Worm (Caenorhabditis elegans) whole organism, young adult: ENCODE data around the gene unc-32.
A peak's percentile ranks its signal among the peaks of the same experiment; 100 is the strongest.

Experiments
- B0035.1 ChIP-seq: sonication (generic microtip); optimal IDR thresholded peaks from 2 replicates; lab custom pipeline; 2016; ENCODE audit warnings: missing genetic modification characterization, mild to moderate bottlenecking, missing compliant biosample characterization, missing genotype, missing genetic modification reagents
- B0336.3 ChIP-seq: fragments of 200-800 bp; sonication (Bioruptor generic); IDR thresholded peaks from 2 replicates; pipeline ENCODE4 v1.3.6; 2022; ENCODE audit warnings: missing genetic modification characterization, missing compliant biosample characterization
- D2030.7 ChIP-seq: fragments of 200-800 bp; sonication (Bioruptor generic); IDR thresholded peaks from 2 replicates; pipeline ENCODE4 v1.3.6; 2022; ENCODE audit warnings: missing genetic modification reagents, missing genetic modification characterization, missing compliant biosample characterization
- F10E7.11 ChIP-seq: sonication (generic microtip); optimal IDR thresholded peaks from 2 replicates; lab custom pipeline; 2017; ENCODE audit warnings: mild to moderate bottlenecking, missing genetic modification characterization, moderate library complexity, missing compliant biosample characterization
- F49E8.2 ChIP-seq: sonication (generic microtip); optimal IDR thresholded peaks from 3 replicates; lab custom pipeline; 2017; ENCODE audit warnings: missing genetic modification characterization, mild to moderate bottlenecking, missing compliant biosample characterization, antibody characterized with exemption, moderate library complexity; ENCODE audit not compliant: insufficient read depth
- F52B5.7 ChIP-seq: sonication (generic microtip); optimal IDR thresholded peaks from 2 replicates; lab custom pipeline; 2016; ENCODE audit warnings: mild to moderate bottlenecking, missing genetic modification characterization, missing compliant biosample characterization
- F57C9.4 ChIP-seq: sonication (generic microtip); optimal IDR thresholded peaks from 2 replicates; lab custom pipeline; 2017; ENCODE audit warnings: mild to moderate bottlenecking, missing genetic modification characterization, missing compliant biosample characterization
- Y53F4B.3 ChIP-seq: fragments of 200-800 bp; sonication (Bioruptor generic); IDR thresholded peaks from 2 replicates; pipeline ENCODE4 v1.3.6; 2022; ENCODE audit warnings: missing genetic modification reagents, missing genetic modification characterization, missing compliant biosample characterization
- Y53G8AR.9 ChIP-seq: fragments of 200-800 bp; sonication (Bioruptor generic); conservative IDR thresholded peaks from 2 replicates; pipeline ENCODE4 v1.3.6; 2022; ENCODE audit warnings: missing genetic modification reagents, missing genetic modification characterization, missing compliant biosample characterization
- Y56A3A.18 ChIP-seq: fragments of 200-800 bp; sonication (Bioruptor generic); IDR thresholded peaks from 2 replicates; pipeline ENCODE4 v1.3.6; 2022; ENCODE audit warnings: missing genetic modification reagents, missing genetic modification characterization, missing compliant biosample characterization
- atf-7 ChIP-seq: sonication (generic microtip); optimal IDR thresholded peaks from 2 replicates; lab custom pipeline; 2017; ENCODE audit warnings: mild to moderate bottlenecking, missing genetic modification characterization, missing compliant biosample characterization
- attf-3 ChIP-seq: fragments of 200-800 bp; sonication (Bioruptor generic); conservative IDR thresholded peaks from 2 replicates; pipeline ENCODE4 v1.3.6; 2022; ENCODE audit warnings: missing genetic modification reagents, missing genetic modification characterization, missing compliant biosample characterization
- attf-5 ChIP-seq: fragments of 200-800 bp; sonication (Bioruptor generic); optimal IDR thresholded peaks from 2 replicates; lab custom pipeline; 2018; ENCODE audit warnings: mild to moderate bottlenecking, missing genetic modification characterization, missing compliant biosample characterization
- bed-1 ChIP-seq: fragments of 200-800 bp; sonication (Bioruptor generic); IDR thresholded peaks from 2 replicates; pipeline ENCODE4 v1.3.6; 2022; ENCODE audit warnings: missing genetic modification reagents, missing genetic modification characterization, missing compliant biosample characterization
- ccch-3 ChIP-seq: fragments of 200-800 bp; sonication (Bioruptor generic); optimal IDR thresholded peaks from 2 replicates; lab custom pipeline; 2018; ENCODE audit warnings: mild to moderate bottlenecking, missing genetic modification characterization, missing compliant biosample characterization
- ceh-58 ChIP-seq: fragments of 200-800 bp; sonication (Bioruptor generic); IDR thresholded peaks from 2 replicates; pipeline ENCODE4 v1.3.6; 2022; ENCODE audit warnings: missing genetic modification characterization, missing compliant biosample characterization
- ceh-79 ChIP-seq: sonication (generic microtip); optimal IDR thresholded peaks from 2 replicates; lab custom pipeline; 2017; ENCODE audit warnings: mild to moderate bottlenecking, missing genetic modification characterization, missing compliant biosample characterization
- die-1 ChIP-seq: sonication (generic microtip); optimal IDR thresholded peaks from 2 replicates; lab custom pipeline; 2016; ENCODE audit warnings: missing genotype, mild to moderate bottlenecking, missing genetic modification characterization, missing compliant biosample characterization
- dox-1 ChIP-seq: fragments of 200-800 bp; sonication (Bioruptor generic); IDR thresholded peaks from 2 replicates; pipeline ENCODE4 v1.3.6; 2022; ENCODE audit warnings: missing genetic modification reagents, missing genetic modification characterization, missing compliant biosample characterization
- dpl-1 ChIP-seq: fragments of 150-350 bp; optimal IDR thresholded peaks from 2 replicates; lab custom pipeline; 2014; ENCODE audit warnings: missing biosample characterization, missing genetic modification reagents, missing genetic modification characterization
- efl-1 ChIP-seq: fragments of 150-350 bp; optimal IDR thresholded peaks from 2 replicates; lab custom pipeline; 2014; ENCODE audit warnings: missing biosample characterization, missing genetic modification reagents, missing genetic modification characterization
- ekl-4 ChIP-seq: fragments of 200-800 bp; sonication (Bioruptor generic); IDR thresholded peaks from 2 replicates; pipeline ENCODE4 v1.3.6; 2022; ENCODE audit warnings: missing genetic modification reagents, missing genetic modification characterization, missing compliant biosample characterization
- ets-4 ChIP-seq: fragments of 200-800 bp; sonication (Bioruptor generic); optimal IDR thresholded peaks from 2 replicates; lab custom pipeline; 2018; ENCODE audit warnings: mild to moderate bottlenecking, missing genetic modification characterization, missing compliant biosample characterization
- gei-17 ChIP-seq: fragments of 200-800 bp; sonication (Bioruptor generic); optimal IDR thresholded peaks from 2 replicates; lab custom pipeline; 2018; ENCODE audit warnings: mild to moderate bottlenecking, missing genetic modification characterization, missing compliant biosample characterization
- hlh-26 ChIP-seq: fragments of 200-800 bp; sonication (Bioruptor generic); conservative IDR thresholded peaks from 2 replicates; pipeline ENCODE4 v1.3.6; 2022; ENCODE audit warnings: missing genetic modification reagents, missing genetic modification characterization, missing compliant biosample characterization
- hmg-1.2 ChIP-seq: fragments of 200-800 bp; sonication (Bioruptor generic); IDR thresholded peaks from 2 replicates; pipeline ENCODE4 v1.3.6; 2022; ENCODE audit warnings: missing genetic modification reagents, missing genetic modification characterization, missing compliant biosample characterization
- hrde-1 ChIP-seq: sonication (generic microtip); optimal IDR thresholded peaks from 2 replicates; lab custom pipeline; 2016; ENCODE audit warnings: missing genetic modification characterization, mild to moderate bottlenecking, missing compliant biosample characterization, moderate library complexity, missing genotype, missing genetic modification reagents, borderline replicate concordance
- lsy-27 ChIP-seq: sonication (generic microtip); optimal IDR thresholded peaks from 2 replicates; lab custom pipeline; 2017; ENCODE audit warnings: missing genetic modification characterization, mild to moderate bottlenecking, missing compliant biosample characterization, antibody characterized with exemption, missing genotype, borderline replicate concordance; ENCODE audit not compliant: insufficient read depth
- madf-3 ChIP-seq: fragments of 200-800 bp; sonication (Bioruptor generic); IDR thresholded peaks from 2 replicates; pipeline ENCODE4 v1.3.6; 2022; ENCODE audit warnings: missing genetic modification reagents, missing genetic modification characterization, missing compliant biosample characterization
- madf-6 ChIP-seq: fragments of 200-800 bp; sonication (Bioruptor generic); IDR thresholded peaks from 2 replicates; pipeline ENCODE4 v1.3.6; 2022; ENCODE audit warnings: missing genetic modification reagents, missing genetic modification characterization, missing compliant biosample characterization
- mcd-1 ChIP-seq: fragments of 200-800 bp; sonication (Bioruptor generic); IDR thresholded peaks from 2 replicates; pipeline ENCODE4 v1.3.6; 2022; ENCODE audit warnings: missing genetic modification reagents, missing genetic modification characterization, missing compliant biosample characterization
- mxl-1 ChIP-seq: sonication (generic microtip); optimal IDR thresholded peaks from 2 replicates; lab custom pipeline; 2016; ENCODE audit warnings: missing genetic modification characterization, missing compliant biosample characterization
- nfya-1 ChIP-seq: sonication (generic microtip); optimal IDR thresholded peaks from 2 replicates; lab custom pipeline; 2017; ENCODE audit warnings: antibody characterized with exemption, missing compliant biosample characterization, missing genetic modification characterization, borderline replicate concordance; ENCODE audit not compliant: insufficient read depth
- nfyb-1 ChIP-seq: fragments of 200-800 bp; sonication (Bioruptor generic); IDR thresholded peaks from 2 replicates; pipeline ENCODE4 v1.3.6; 2022; ENCODE audit warnings: missing genetic modification reagents, missing genetic modification characterization, missing compliant biosample characterization
- nhr-90 ChIP-seq: sonication (generic microtip); optimal IDR thresholded peaks from 2 replicates; lab custom pipeline; 2016; ENCODE audit warnings: missing genotype, mild to moderate bottlenecking, missing genetic modification characterization, missing compliant biosample characterization
- pha-4 ChIP-seq: fragments of 150-350 bp; sonication (generic microtip); optimal IDR thresholded peaks from 2 replicates; lab custom pipeline; 2014; ENCODE audit warnings: missing biosample characterization, missing genetic modification reagents, missing genetic modification characterization
- repo-1 ChIP-seq: sonication (generic microtip); optimal IDR thresholded peaks from 2 replicates; lab custom pipeline; 2017; ENCODE audit warnings: mild to moderate bottlenecking, missing genetic modification characterization, missing compliant biosample characterization
- sea-2 ChIP-seq: fragments of 200-800 bp; sonication (Bioruptor generic); IDR thresholded peaks from 2 replicates; pipeline ENCODE4 v1.3.6; 2022; ENCODE audit warnings: missing genetic modification characterization, missing compliant biosample characterization
- snpc-1.1 ChIP-seq: sonication (generic microtip); optimal IDR thresholded peaks from 2 replicates; lab custom pipeline; 2017; ENCODE audit warnings: missing genetic modification characterization, mild to moderate bottlenecking, missing compliant biosample characterization, antibody characterized with exemption, moderate library complexity, missing genotype, missing genetic modification reagents; ENCODE audit not compliant: insufficient read depth
- snpc-4 ChIP-seq, 5 experiments: fragments of 150-350 bp in 1 of 5; sonication (generic microtip) in 4 of 5; optimal IDR thresholded peaks; 2 replicates each; lab custom pipeline; 2014 to 2018; ENCODE audit warnings: missing genetic modification characterization in 5 of 5, missing biosample characterization in 3 of 5, antibody characterized with exemption in 2 of 5, mild to moderate bottlenecking in 2 of 5, missing compliant biosample characterization in 2 of 5, missing genotype in 2 of 5, moderate library complexity in 2 of 5, missing genetic modification reagents in 1 of 5
- somi-1 ChIP-seq: fragments of 200-800 bp; sonication (Bioruptor generic); optimal IDR thresholded peaks from 2 replicates; lab custom pipeline; 2018; ENCODE audit warnings: mild to moderate bottlenecking, missing genetic modification characterization, missing compliant biosample characterization
- tbx-9 ChIP-seq: sonication (generic microtip); optimal IDR thresholded peaks from 2 replicates; lab custom pipeline; 2016; ENCODE audit warnings: borderline replicate concordance, missing genetic modification characterization, inconsistent platforms, missing compliant biosample characterization
- tlf-1 ChIP-seq: fragments of 200-800 bp; sonication (Bioruptor generic); optimal IDR thresholded peaks from 2 replicates; lab custom pipeline; 2018; ENCODE audit warnings: mild to moderate bottlenecking, missing genetic modification characterization, missing compliant biosample characterization
- unc-130 ChIP-seq: sonication (generic microtip); optimal IDR thresholded peaks from 2 replicates; lab custom pipeline; 2016; ENCODE audit warnings: missing genetic modification reagents, missing genetic modification characterization, missing compliant biosample characterization
- unc-62 ChIP-seq: fragments of 150-350 bp; optimal IDR thresholded peaks from 2 replicates; lab custom pipeline; 2014; ENCODE audit warnings: missing biosample characterization, missing genetic modification reagents, missing genetic modification characterization
- xnd-1 ChIP-seq: sonication (generic microtip); optimal IDR thresholded peaks from 2 replicates; lab custom pipeline; 2016; ENCODE audit warnings: missing genotype, missing genetic modification reagents, missing genetic modification characterization, missing compliant biosample characterization
- ztf-26 ChIP-seq: sonication (generic microtip); optimal IDR thresholded peaks from 2 replicates; lab custom pipeline; 2017; ENCODE audit warnings: missing genetic modification characterization, missing compliant biosample characterization
- ztf-3 ChIP-seq: fragments of 200-800 bp; sonication (Bioruptor generic); optimal IDR thresholded peaks from 2 replicates; lab custom pipeline; 2018; ENCODE audit warnings: mild to moderate bottlenecking, missing genetic modification characterization, missing compliant biosample characterization

unc-32 gene

ce11 chrIII:8904044-8904443 lies 1.4 kb upstream of the unc-32 start, which contains the start of gene lin-9 (continued):
- TF ChIP-seq madf-3 (GFP tag; lab: Robert Waterston, UW) (peak; percentile 96), ztf-3 (peak; percentile 70), mxl-1 (tag; lab: Kevin White, UChicago) (no peak), snpc-4 (GFP tag; optimal IDR thresholded peaks at IDR 0.05; lab: Kevin White, UChicago) (peak; percentile 43), snpc-4 (tag; optimal IDR thresholded peaks at IDR 0.05; lab: Kevin White, UChicago) (peak; percentile 68 to 84 (median 78)), F10E7.11 (tag; lab: Kevin White, UChicago) (peak; percentile 49), nhr-90 (tag; lab: Kevin White, UChicago) (peak; percentile 33), tbx-9 (no peak), unc-62 (GFP tag; lab: Kevin White, UChicago) (no peak), hlh-26 (GFP tag; lab: Robert Waterston, UW) (no peak), xnd-1 (tag; lab: Kevin White, UChicago) (peak; percentile 97), ztf-26 (tag; lab: Kevin White, UChicago) (peak; percentile 93), D2030.7 (peak; percentile 95), Y53F4B.3 (GFP tag; lab: Robert Waterston, UW) (no peak), ceh-58 (GFP tag; lab: Robert Waterston, UW) (no peak), attf-3 (peak; percentile 85), Y56A3A.18 (GFP tag; lab: Robert Waterston, UW) (peak; percentile 85), madf-6 (GFP tag; lab: Robert Waterston, UW) (peak; percentile 99), pha-4 (tag; lab: Kevin White, UChicago) (no peak), atf-7 (tag; lab: Kevin White, UChicago) (peak; percentile 86), F49E8.2 (tag; lab: Kevin White, UChicago) (peak; percentile 59), mcd-1 (GFP tag; lab: Robert Waterston, UW) (peak; percentile 97), ccch-3 (GFP tag; lab: Kevin White, UChicago) (no peak), tlf-1 (GFP tag; lab: Kevin White, UChicago) (peak; percentile 98), nfyb-1 (GFP tag; lab: Robert Waterston, UW) (peak; percentile 98), efl-1 (GFP tag; lab: Kevin White, UChicago) (peak; percentile 98), B0035.1 (peak; percentile 58), sea-2 (GFP tag; lab: Robert Waterston, UW) (no peak), F57C9.4 (tag; lab: Kevin White, UChicago) (peak; percentile 57), ets-4 (GFP tag; lab: Kevin White, UChicago) (peak; percentile 39), lsy-27 (tag; lab: Kevin White, UChicago) (no peak), nfya-1 (tag; lab: Kevin White, UChicago) (no peak), Y53G8AR.9 (GFP tag; lab: Robert Waterston, UW) (peak; percentile 98), bed-1 (GFP tag; lab: Robert Waterston, UW) (no peak), gei-17 (GFP tag; lab: Kevin White, UChicago) (peak; percentile 86), B0336.3 (GFP tag; lab: Robert Waterston, UW) (peak; percentile 99), ceh-79 (peak; percentile 65), dpl-1 (GFP tag; lab: Kevin White, UChicago) (peak; percentile 97), die-1 (tag; lab: Kevin White, UChicago) (peak; percentile 34), F52B5.7 (tag; lab: Kevin White, UChicago) (no peak), hrde-1 (tag; lab: Kevin White, UChicago) (peak; percentile 85), repo-1 (peak; percentile 97), attf-5 (GFP tag; lab: Kevin White, UChicago) (peak; percentile 95), ekl-4 (peak; percentile 96), hmg-1.2 (GFP tag; lab: Robert Waterston, UW) (peak; percentile 86), snpc-1.1 (peak; percentile 52), somi-1 (peak; percentile 65), unc-130 (GFP tag; lab: Kevin White, UChicago) (peak; percentile 93), dox-1 (GFP tag; lab: Robert Waterston, UW) (peak; percentile 99)
